Worm (Caenorhabditis elegans): ENCODE data around the gene nlp-70.
A peak's percentile ranks its signal among the peaks of the same experiment; 100 is the strongest.

The nlp-70 gene

DNA sequence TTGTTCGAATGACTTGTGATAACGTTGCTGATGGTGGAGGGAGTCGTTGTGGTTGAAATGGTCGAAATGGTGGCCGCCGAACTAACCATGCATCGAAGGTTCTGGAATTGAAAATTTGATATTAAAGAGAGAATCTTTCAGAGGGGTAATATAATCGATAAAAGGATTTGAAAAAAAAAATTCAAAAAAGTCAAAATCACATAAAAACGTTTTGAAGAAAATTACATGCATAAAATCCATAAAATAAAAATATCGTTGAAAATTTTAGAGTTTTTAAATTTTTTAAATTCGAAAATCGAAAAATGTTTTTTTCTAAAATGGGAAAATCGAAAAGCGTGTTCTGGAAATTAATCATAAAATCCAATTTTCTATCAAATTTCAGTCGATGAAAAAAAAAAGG lies 8.9 kb upstream of the nlp-70 start, which contains the start of gene npr-5:
TSS of gene npr-5 (minus strand) at position 101 of the 400 bp plus-strand sequence.
- TF ChIP-seq jun-1 (tag; optimal IDR thresholded peaks at IDR 0.05) (no peak), mml-1 (tag; optimal IDR thresholded peaks at IDR 0.05) (no peak), ZK546.5 (tag; optimal IDR thresholded peaks at IDR 0.05) (no peak), ceh-82 (tag; optimal IDR thresholded peaks at IDR 0.05) (no peak), egl-27 (tag; optimal IDR thresholded peaks at IDR 0.05) (no peak), fkh-2 (tag; optimal IDR thresholded peaks at IDR 0.05) (no peak), unc-39 (tag; optimal IDR thresholded peaks at IDR 0.05) (no peak)

DNA sequence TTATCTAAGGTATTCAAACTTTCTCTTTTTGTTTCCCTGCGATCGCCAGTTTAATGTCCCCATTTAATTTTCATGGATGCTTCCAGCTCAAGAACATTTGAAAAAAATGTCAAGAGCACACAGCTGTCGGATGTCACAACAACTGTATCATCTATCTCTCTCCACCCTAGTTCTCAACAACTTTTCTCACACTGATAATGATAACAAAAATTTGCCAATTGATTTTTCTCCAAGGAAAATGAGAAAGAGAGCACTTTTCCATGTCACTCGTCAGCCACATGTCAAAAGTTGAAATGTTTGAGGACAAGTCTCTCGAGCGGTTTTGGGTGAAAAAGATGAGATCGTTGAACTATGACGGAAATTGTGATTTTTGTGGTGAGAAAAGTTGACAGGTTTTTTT lies 8.4 kb upstream of the nlp-70 start:
- no peak for TF ChIP-seq nhr-67 (tag; optimal IDR thresholded peaks at IDR 0.05)
- TF ChIP-seq unc-62 (GFP tag; optimal IDR thresholded peaks at IDR 0.05) = peak; percentile 83
- TF ChIP-seq nfya-1 (tag; optimal IDR thresholded peaks at IDR 0.05; ENCODE audit: insufficient read depth) = peak; percentile 48
- peak; percentile 70 for TF ChIP-seq egl-5 (tag; optimal IDR thresholded peaks at IDR 0.05)
- no peak for TF ChIP-seq elt-1 (tag; optimal IDR thresholded peaks at IDR 0.05)
- TF ChIP-seq pqm-1 (tag; optimal IDR thresholded peaks at IDR 0.05) = no peak
- TF ChIP-seq ztf-4 (tag; optimal IDR thresholded peaks at IDR 0.05) = no peak

DNA sequence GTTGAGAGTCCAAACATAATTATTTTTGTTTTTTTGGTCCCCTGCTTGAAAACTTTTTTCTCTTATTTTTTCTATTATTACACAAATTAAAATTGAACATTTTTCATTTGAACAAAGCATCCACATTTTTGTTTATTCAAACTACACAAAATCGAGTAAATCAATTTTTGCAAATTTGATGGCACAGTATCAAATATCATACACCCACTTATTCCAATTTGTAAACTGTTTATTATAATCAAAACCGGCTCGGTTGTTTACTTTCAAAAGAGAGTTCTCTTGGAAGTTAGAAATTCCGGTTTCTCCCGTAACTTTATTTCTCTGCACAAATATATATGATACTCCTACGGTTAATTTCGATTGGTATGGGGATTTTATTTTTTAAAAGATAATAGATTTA lies 4.7 kb downstream of the nlp-70 start, which contains the start of gene lgc-26:
TSS of gene lgc-26 (plus strand) at position 301 of the 400 bp plus-strand sequence.
- TF ChIP-seq elt-2 (tag; optimal IDR thresholded peaks at IDR 0.05) (no peak), skn-1 (tag; optimal IDR thresholded peaks at IDR 0.05) (no peak), nhr-28 (tag; optimal IDR thresholded peaks at IDR 0.05) (no peak), fkh-10 (GFP tag; optimal IDR thresholded peaks at IDR 0.05) (no peak), eor-1 (tag; optimal IDR thresholded peaks at IDR 0.05) (no peak), nfya-1 (tag; optimal IDR thresholded peaks at IDR 0.05; ENCODE audit: insufficient read depth) (no peak), ceh-82 (tag; optimal IDR thresholded peaks at IDR 0.05) (no peak), lsy-12 (tag; optimal IDR thresholded peaks at IDR 0.05) (no peak), jun-1 (tag; optimal IDR thresholded peaks at IDR 0.05) (no peak), nhr-12 (tag; optimal IDR thresholded peaks at IDR 0.05) (no peak), nhr-237 (tag; optimal IDR thresholded peaks at IDR 0.05) (no peak), mdl-1 (tag; optimal IDR thresholded peaks at IDR 0.05) (no peak), tbx-2 (tag; optimal IDR thresholded peaks at IDR 0.05) (no peak), ceh-28 (tag; optimal IDR thresholded peaks at IDR 0.05) (no peak), fkh-2 (tag; optimal IDR thresholded peaks at IDR 0.05) (no peak), nhr-11 (tag; optimal IDR thresholded peaks at IDR 0.05) (no peak), egl-27 (tag; optimal IDR thresholded peaks at IDR 0.05) (no peak), R02D3.7 (tag; optimal IDR thresholded peaks at IDR 0.05) (no peak), daf-12 (tag; optimal IDR thresholded peaks at IDR 0.05) (no peak)

DNA sequence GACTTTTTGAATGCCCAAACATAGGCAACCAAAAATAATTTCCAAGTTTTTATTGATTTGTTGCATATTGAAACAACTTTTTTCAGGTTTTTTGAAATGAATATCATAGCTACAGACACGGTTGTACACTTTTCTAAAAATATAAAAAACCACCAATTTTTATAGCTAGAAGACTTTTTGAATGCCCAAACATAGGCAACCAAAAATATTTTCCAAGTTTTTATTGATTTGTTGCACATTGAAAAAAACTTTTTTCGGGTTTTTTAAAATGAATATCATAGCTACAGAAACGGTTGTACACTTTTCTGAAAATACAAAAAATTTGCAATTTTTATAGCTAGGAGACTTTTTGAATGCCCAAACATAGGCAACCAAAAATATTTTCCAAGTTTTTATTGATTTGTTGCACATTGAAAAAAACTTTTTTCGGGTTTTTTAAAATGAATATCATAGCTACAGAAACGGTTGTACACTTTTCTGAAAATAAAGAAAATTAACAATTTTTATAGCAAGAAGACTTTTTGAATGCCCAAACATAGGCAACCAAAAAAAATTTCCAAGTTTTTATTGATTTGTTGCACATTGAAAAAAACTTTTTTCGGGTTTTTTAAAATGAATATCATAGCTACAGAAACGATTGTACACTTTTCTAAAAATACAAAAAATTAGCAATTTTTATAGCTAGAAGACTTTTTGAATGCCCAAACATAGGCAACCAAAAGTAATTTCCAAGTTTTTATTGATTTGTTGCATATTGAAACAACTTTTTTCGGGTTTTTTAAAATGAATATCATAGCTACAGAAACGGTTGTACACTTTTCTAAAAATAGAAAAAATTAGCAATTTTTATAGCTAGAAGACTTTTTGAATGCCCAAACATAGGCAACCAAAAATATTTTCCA lies 7.4 kb downstream of the nlp-70 start:
- peak; percentile 8 for TF ChIP-seq fos-1 (tag; optimal IDR thresholded peaks at IDR 0.05)
- peak; percentile 8 for TF ChIP-seq nhr-67 (tag; optimal IDR thresholded peaks at IDR 0.05)
- peak; percentile 20 for TF ChIP-seq daf-12 (tag; optimal IDR thresholded peaks at IDR 0.05)
- TF ChIP-seq fkh-10 (GFP tag; optimal IDR thresholded peaks at IDR 0.05) = peak; percentile 86
- peak; percentile 32 for TF ChIP-seq nhr-76 (tag; optimal IDR thresholded peaks at IDR 0.05)

DNA sequence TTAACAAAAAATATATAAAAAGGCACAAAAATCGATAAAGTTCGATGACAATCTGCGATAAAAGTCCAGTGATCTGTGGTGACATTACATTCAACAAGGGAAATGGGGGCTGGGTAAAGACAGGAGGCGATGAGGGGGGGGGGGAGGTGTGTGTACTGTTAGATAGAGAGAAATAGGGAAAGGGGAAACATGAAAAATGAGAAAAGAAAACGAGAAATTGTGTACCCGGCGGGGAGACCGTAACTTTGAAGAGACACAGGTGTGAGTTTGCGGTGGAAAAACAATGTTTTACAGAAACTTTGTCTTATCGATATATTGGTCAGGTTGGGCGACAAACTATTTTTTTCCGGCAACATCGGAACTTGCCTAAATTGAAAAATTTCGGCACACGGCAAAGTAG lies 12.4 kb downstream of the nlp-70 start:
- TF ChIP-seq pha-4 (tag; optimal IDR thresholded peaks at IDR 0.05) (peak; percentile 53), unc-62 (GFP tag; optimal IDR thresholded peaks at IDR 0.05) (no peak), ztf-11 (tag; optimal IDR thresholded peaks at IDR 0.05) (no peak), egl-27 (tag; optimal IDR thresholded peaks at IDR 0.05) (no peak), daf-12 (tag; optimal IDR thresholded peaks at IDR 0.05) (no peak), hmg-11 (tag; optimal IDR thresholded peaks at IDR 0.05) (peak; percentile 4)
